Worm (Caenorhabditis elegans): Measurements from ENCODE around the gene C54D10.5.

ce11 chrV:12406514-12406913, 22.6 kb upstream of the C54D10.5 start:
- no peak for TF ChIP-seq ZK546.5 (tag; optimal IDR thresholded peaks at IDR 0.05)
- TF ChIP-seq lin-39 (tag; optimal IDR thresholded peaks at IDR 0.05): no peak
- TF ChIP-seq hlh-11 (tag; optimal IDR thresholded peaks at IDR 0.05): no peak
- TF ChIP-seq nhr-28 (tag; optimal IDR thresholded peaks at IDR 0.05): no peak
- no peak for TF ChIP-seq fos-1 (tag; optimal IDR thresholded peaks at IDR 0.05)
- TF ChIP-seq skn-1 (tag; optimal IDR thresholded peaks at IDR 0.05): no peak

Measured in whole organism, L4 larva.